Fruit fly (Drosophila melanogaster) whole organism, embryonic: ENCODE results near the gene Ndfip.

Experiments
- ATbp ChIP-seq: fragments of 200-800 bp; sonication (Bioruptor generic); optimal IDR thresholded peaks from 2 replicates; lab custom pipeline; 2017; ENCODE audit warnings: missing biosample characterization, mild to moderate bottlenecking, missing genetic modification characterization, missing genetic modification reagents
- Ada2b ChIP-seq: fragments of 200-800 bp; sonication (Bioruptor generic); IDR thresholded peaks from 2 replicates; pipeline ENCODE4 v1.3.6; 2022; ENCODE audit warnings: missing biosample characterization, missing genetic modification characterization
- CG10321 ChIP-seq: fragments of 200-800 bp; sonication (Bioruptor generic); IDR thresholded peaks from 2 replicates; pipeline ENCODE4 v1.3.6; 2022; ENCODE audit warnings: missing biosample characterization, missing genetic modification characterization
- CG10543 ChIP-seq: fragments of 200-800 bp; sonication (Bioruptor generic); optimal IDR thresholded peaks from 3 replicates; lab custom pipeline; 2017; ENCODE audit warnings: missing biosample characterization, mild to moderate bottlenecking, missing genetic modification characterization, moderate library complexity
- CG12071 ChIP-seq: fragments of 200-800 bp; sonication (Bioruptor generic); optimal IDR thresholded peaks from 3 replicates; lab custom pipeline; 2018; ENCODE audit warnings: missing biosample characterization, mild to moderate bottlenecking, missing genetic modification characterization
- CG14965 ChIP-seq: fragments of 200-800 bp; sonication (Bioruptor generic); optimal IDR thresholded peaks from 2 replicates; lab custom pipeline; 2016; ENCODE audit warnings: missing biosample characterization, missing genetic modification characterization, borderline replicate concordance
- CG15601 ChIP-seq: fragments of 200-800 bp; sonication (Bioruptor generic); optimal IDR thresholded peaks from 3 replicates; lab custom pipeline; 2019; ENCODE audit warnings: missing biosample characterization, mild to moderate bottlenecking, missing genetic modification characterization, moderate library complexity
- CG17829 ChIP-seq: fragments of 200-800 bp; optimal IDR thresholded peaks from 2 replicates; lab custom pipeline; 2019; ENCODE audit warnings: missing biosample characterization, mild to moderate bottlenecking, missing genetic modification characterization, moderate library complexity
- CG32772 ChIP-seq: fragments of 200-800 bp; sonication (Bioruptor generic); IDR thresholded peaks from 2 replicates; pipeline ENCODE4 v1.3.6; 2022; ENCODE audit warnings: missing biosample characterization, missing genetic modification characterization
- CG42726 ChIP-seq: fragments of 200-800 bp; sonication (Bioruptor generic); IDR thresholded peaks from 2 replicates; pipeline ENCODE4 v1.3.6; 2022; ENCODE audit warnings: missing biosample characterization, missing genetic modification characterization; ENCODE audit not compliant: partially characterized antibody
- CG4707 ChIP-seq: fragments of 200-800 bp; sonication (Bioruptor generic); optimal IDR thresholded peaks from 2 replicates; lab custom pipeline; 2018; ENCODE audit warnings: missing biosample characterization, mild to moderate bottlenecking, missing genetic modification characterization, moderate library complexity
- CG8290 ChIP-seq, 3 experiments: fragments of 200-800 bp; sonication (Bioruptor generic); optimal IDR thresholded peaks; 2 replicates each; lab custom pipeline; 2016 to 2019; ENCODE audit warnings: missing biosample characterization in 3 of 3, missing genetic modification characterization in 3 of 3, mild to moderate bottlenecking in 2 of 3, moderate library complexity in 1 of 3
- CG8388 ChIP-seq: fragments of 200-800 bp; sonication (Bioruptor generic); optimal IDR thresholded peaks from 2 replicates; lab custom pipeline; 2019; ENCODE audit warnings: missing biosample characterization, mild to moderate bottlenecking, missing genetic modification characterization, moderate library complexity
- CG9876 ChIP-seq: fragments of 200-800 bp; sonication (Bioruptor generic); optimal IDR thresholded peaks from 2 replicates; lab custom pipeline; 2016; ENCODE audit warnings: missing biosample characterization, missing genetic modification characterization
- Deaf1 ChIP-seq: fragments of 200-800 bp; optimal IDR thresholded peaks from 3 replicates; lab custom pipeline; 2019; ENCODE audit warnings: missing biosample characterization, mild to moderate bottlenecking, missing genetic modification characterization, moderate library complexity
- Dp ChIP-seq: fragments of 200-800 bp; sonication (Bioruptor generic); optimal IDR thresholded peaks from 2 replicates; lab custom pipeline; 2018; ENCODE audit warnings: missing biosample characterization, mild to moderate bottlenecking, missing genetic modification characterization, moderate library complexity
- Ets97D ChIP-seq: fragments of 200-800 bp; sonication (Bioruptor generic); optimal IDR thresholded peaks from 3 replicates; lab custom pipeline; 2016; ENCODE audit warnings: missing biosample characterization, missing genetic modification characterization
- H15 ChIP-seq: fragments of 200-800 bp; sonication (Bioruptor generic); IDR thresholded peaks from 3 replicates; pipeline ENCODE4 v1.3.6; 2022; ENCODE audit warnings: missing biosample characterization, missing genetic modification characterization
- HLH54F ChIP-seq: fragments of 200-800 bp; sonication (Bioruptor generic); optimal IDR thresholded peaks from 3 replicates; lab custom pipeline; 2016; ENCODE audit warnings: missing biosample characterization, missing genetic modification characterization
- Hr51 ChIP-seq, 2 experiments: fragments of 200-800 bp; sonication (Bioruptor generic); optimal IDR thresholded peaks; 2 replicates in 1 of 2; 3 replicates in 1 of 2; lab custom pipeline; 2016 to 2018; ENCODE audit warnings: missing biosample characterization in 2 of 2, missing genetic modification characterization in 2 of 2, mild to moderate bottlenecking in 1 of 2, moderate library complexity in 1 of 2
- Hr78 ChIP-seq, 2 experiments: fragments of 200-800 bp in 1 of 2; fragments of >200 bp in 1 of 2; sonication (Bioruptor generic) in 1 of 2; optimal IDR thresholded peaks; 2 replicates each; lab custom pipeline; 2017 to 2019; ENCODE audit warnings: missing biosample characterization in 2 of 2, missing genetic modification characterization in 2 of 2, mild to moderate bottlenecking in 1 of 2, moderate library complexity in 1 of 2
- Lim3 ChIP-seq: fragments of 200-800 bp; sonication (Bioruptor generic); IDR thresholded peaks from 2 replicates; pipeline ENCODE4 v1.3.6; 2022; ENCODE audit warnings: missing biosample characterization, missing genetic modification characterization
- Lpt ChIP-seq: fragments of >200 bp; optimal IDR thresholded peaks from 2 replicates; lab custom pipeline; 2018; ENCODE audit warnings: missing biosample characterization, missing genetic modification characterization
- Med ChIP-seq: fragments of 200-800 bp; sonication (Bioruptor generic); peaks from one replicate; lab custom pipeline; 2016; ENCODE audit warnings: missing biosample characterization, missing genetic modification characterization, mild to moderate bottlenecking, inconsistent platforms, moderate library complexity
- NfI ChIP-seq: fragments of 200-800 bp; sonication (Bioruptor generic); optimal IDR thresholded peaks from 3 replicates; lab custom pipeline; 2018; ENCODE audit warnings: missing biosample characterization, mild to moderate bottlenecking, missing genetic modification characterization, moderate library complexity
- Rx ChIP-seq: fragments of 200-800 bp; sonication (Bioruptor generic); IDR thresholded peaks from 2 replicates; pipeline ENCODE4 v1.3.6; 2022; ENCODE audit warnings: missing biosample characterization, missing genetic modification characterization
- Scr ChIP-seq: fragments of 200-800 bp; sonication (Bioruptor generic); IDR thresholded peaks from 2 replicates; pipeline ENCODE4 v1.3.6; 2022; ENCODE audit warnings: missing biosample characterization, missing genetic modification characterization; ENCODE audit not compliant: partially characterized antibody
- Ssrp ChIP-seq: fragments of 200-800 bp; sonication (Bioruptor generic); optimal IDR thresholded peaks from 2 replicates; lab custom pipeline; 2018; ENCODE audit warnings: missing biosample characterization, mild to moderate bottlenecking, missing genetic modification characterization, moderate library complexity
- Stat92E ChIP-seq, 3 experiments: fragments of >200 bp in 2 of 3; fragments of 200-800 bp in 1 of 3; sonication (Bioruptor generic) in 1 of 3; optimal IDR thresholded peaks; 2 replicates each; lab custom pipeline; 2017 to 2019; ENCODE audit warnings: missing biosample characterization in 3 of 3, missing genetic modification characterization in 3 of 3, mild to moderate bottlenecking in 1 of 3, moderate library complexity in 1 of 3
- bigmax ChIP-seq: fragments of 200-800 bp; sonication (Bioruptor generic); optimal IDR thresholded peaks from 2 replicates; lab custom pipeline; 2018; ENCODE audit warnings: missing biosample characterization, mild to moderate bottlenecking, missing genetic modification characterization
- dmrt11E ChIP-seq: fragments of 200-800 bp; sonication (Bioruptor generic); optimal IDR thresholded peaks from 3 replicates; lab custom pipeline; 2018; ENCODE audit warnings: missing biosample characterization, mild to moderate bottlenecking, missing genetic modification characterization, moderate library complexity
- exex ChIP-seq: fragments of 200-800 bp; sonication (Bioruptor generic); optimal IDR thresholded peaks from 4 replicates; lab custom pipeline; 2018; ENCODE audit warnings: missing biosample characterization, mild to moderate bottlenecking, missing genetic modification characterization, moderate library complexity
- gcm ChIP-seq: fragments of 200-800 bp; sonication (Bioruptor generic); optimal IDR thresholded peaks from 2 replicates; lab custom pipeline; 2019; ENCODE audit warnings: missing biosample characterization, mild to moderate bottlenecking, missing genetic modification characterization, moderate library complexity
- gem ChIP-seq: fragments of 200-800 bp; sonication (Bioruptor generic); optimal IDR thresholded peaks from 2 replicates; lab custom pipeline; 2019; ENCODE audit warnings: missing biosample characterization, mild to moderate bottlenecking, missing genetic modification characterization, moderate library complexity
- gfzf ChIP-seq: fragments of 200-800 bp; sonication (Bioruptor generic); optimal IDR thresholded peaks from 2 replicates; lab custom pipeline; 2016; ENCODE audit warnings: missing biosample characterization, mild to moderate bottlenecking, missing genetic modification characterization, moderate library complexity
- grau ChIP-seq: fragments of 200-800 bp; optimal IDR thresholded peaks from 3 replicates; lab custom pipeline; 2019; ENCODE audit warnings: missing biosample characterization, mild to moderate bottlenecking, missing genetic modification characterization, moderate library complexity
- grn ChIP-seq: fragments of 200-800 bp; sonication (Bioruptor generic); optimal IDR thresholded peaks from 3 replicates; lab custom pipeline; 2017; ENCODE audit warnings: missing biosample characterization, missing genetic modification characterization
- gsb ChIP-seq: fragments of 200-800 bp; sonication (Bioruptor generic); IDR thresholded peaks from 2 replicates; pipeline ENCODE4 v1.3.6; 2022; ENCODE audit warnings: missing biosample characterization, missing genetic modification characterization
- hkb ChIP-seq, 2 experiments: fragments of 200-800 bp in 1 of 2; fragments of >200 bp in 1 of 2; sonication (Bioruptor generic) in 1 of 2; IDR thresholded peaks in 1 of 2; optimal IDR thresholded peaks in 1 of 2; 2 replicates each; pipeline versions ENCODE4 v1.3.6 to Lab custom; 2017 to 2022; ENCODE audit warnings: missing biosample characterization in 1 of 2, missing genetic modification characterization in 1 of 2
- insv ChIP-seq, 2 experiments: fragments of 200-800 bp; sonication (Bioruptor generic); optimal IDR thresholded peaks; 3 replicates each; lab custom pipeline; 2016 to 2018; ENCODE audit warnings: missing biosample characterization in 2 of 2, missing genetic modification characterization in 2 of 2
- oc ChIP-seq: fragments of 200-800 bp; sonication (Bioruptor generic); optimal IDR thresholded peaks from 2 replicates; lab custom pipeline; 2018; ENCODE audit warnings: missing biosample characterization, mild to moderate bottlenecking, missing genetic modification characterization, moderate library complexity
- pfk ChIP-seq: fragments of 200-800 bp; sonication (Bioruptor generic); optimal IDR thresholded peaks from 2 replicates; lab custom pipeline; 2018; ENCODE audit warnings: missing biosample characterization, mild to moderate bottlenecking, missing genetic modification characterization, moderate library complexity
- row ChIP-seq: fragments of 200-800 bp; sonication (Bioruptor generic); IDR thresholded peaks from 3 replicates; pipeline ENCODE4 v1.3.6; 2022; ENCODE audit warnings: missing biosample characterization, missing genetic modification characterization
- run ChIP-seq: fragments of 200-800 bp; sonication (Bioruptor generic); optimal IDR thresholded peaks from 3 replicates; lab custom pipeline; 2018; ENCODE audit warnings: missing biosample characterization, mild to moderate bottlenecking, missing genetic modification characterization
- sd ChIP-seq: fragments of 200-800 bp; sonication (Bioruptor generic); optimal IDR thresholded peaks from 3 replicates; lab custom pipeline; 2018; ENCODE audit warnings: missing biosample characterization, mild to moderate bottlenecking, missing genetic modification characterization, moderate library complexity
- ssp ChIP-seq: fragments of 200-800 bp; sonication (Bioruptor generic); IDR thresholded peaks from 2 replicates; pipeline ENCODE4 v1.3.6; 2022; ENCODE audit warnings: missing biosample characterization, missing genetic modification characterization
- usp ChIP-seq: fragments of >200 bp; optimal IDR thresholded peaks from 2 replicates; lab custom pipeline; 2017; ENCODE audit warnings: missing biosample characterization, missing genetic modification characterization
- zf30C ChIP-seq: fragments of 200-800 bp; sonication (Bioruptor generic); optimal IDR thresholded peaks from 3 replicates; lab custom pipeline; 2018; ENCODE audit warnings: missing biosample characterization, mild to moderate bottlenecking, missing genetic modification characterization

The Ndfip gene

dm6 chr3L:17655837-17656308 is 1.8 kb upstream of the Ndfip start (continued):
- TF ChIP-seq Lim3 (GFP tag; lab: Robert Waterston, UW) (no peak), gfzf (GFP tag; lab: Kevin White, UChicago) (no peak), CG8290 (GFP tag; optimal IDR thresholded peaks at IDR 0.05; lab: Kevin White, UChicago) (no peak), CG8290 (tag; optimal IDR thresholded peaks at IDR 0.05; lab: Kevin White, UChicago) (peak in 1 of 2 experiments; percentile 82), grau (tag; lab: Kevin White, UChicago) (peak; percentile 13), Hr78 (GFP tag; optimal IDR thresholded peaks at IDR 0.05; lab: Kevin White, UChicago) (no peak), exex (tag; lab: Kevin White, UChicago) (peak; percentile 47), CG12071 (peak; percentile 78), Ssrp (tag; lab: Kevin White, UChicago) (no peak), CG17829 (tag; lab: Kevin White, UChicago) (no peak), ssp (GFP tag; lab: Robert Waterston, UW) (no peak), Rx (GFP tag; lab: Robert Waterston, UW) (no peak), CG8388 (GFP tag; lab: Kevin White, UChicago) (no peak), row (GFP tag; lab: Robert Waterston, UW) (0 out of 3 replicates have a peak, but pooled peaks have one; percentile 19), NfI (GFP tag; lab: Kevin White, UChicago) (peak; percentile 26), CG15601 (tag; lab: Kevin White, UChicago) (no peak), oc (tag; lab: Kevin White, UChicago) (no peak), bigmax (GFP tag; lab: Kevin White, UChicago) (peak; percentile 24), ATbp (GFP tag; lab: Kevin White, UChicago) (peak; percentile 32), CG32772 (no peak), HLH54F (GFP tag; lab: Kevin White, UChicago) (no peak), pfk (GFP tag; lab: Kevin White, UChicago) (peak; percentile 55), gcm (GFP tag; lab: Kevin White, UChicago) (no peak), Dp (GFP tag; lab: Kevin White, UChicago) (peak; percentile 55), Ada2b (no peak), Deaf1 (tag; lab: Kevin White, UChicago) (no peak), hkb (optimal IDR thresholded peaks at IDR 0.05; lab: Kevin White, UChicago) (no peak), hkb (GFP tag; IDR thresholded peaks at IDR 0.05; lab: Robert Waterston, UW) (peak; percentile 66; the same call in 1 of the 2 replicates), Scr (GFP tag; lab: Robert Waterston, UW) (no peak), dmrt11E (tag; lab: Kevin White, UChicago) (no peak), Hr51 (GFP tag; optimal IDR thresholded peaks at IDR 0.05; lab: Kevin White, UChicago) (peak; percentile 18 to 21), CG14965 (GFP tag; lab: Kevin White, UChicago) (no peak), Med (GFP tag; lab: Kevin White, UChicago) (peak; percentile 89), Lpt (GFP tag; lab: Kevin White, UChicago) (no peak), Ets97D (GFP tag; lab: Kevin White, UChicago) (no peak), CG42726 (GFP tag; lab: Robert Waterston, UW) (no peak), grn (GFP tag; lab: Kevin White, UChicago) (peak; percentile 52), sd (tag; lab: Kevin White, UChicago) (peak; percentile 35), gsb (GFP tag; lab: Robert Waterston, UW) (no peak), Stat92E (GFP tag; optimal IDR thresholded peaks at IDR 0.05; lab: Kevin White, UChicago) (no peak), CG9876 (no peak), zf30C (no peak), insv (GFP tag; optimal IDR thresholded peaks at IDR 0.05; lab: Kevin White, UChicago) (no peak), run (tag; lab: Kevin White, UChicago) (no peak), usp (GFP tag; lab: Kevin White, UChicago) (no peak), CG10321 (GFP tag; lab: Robert Waterston, UW) (no peak), CG4707 (GFP tag; lab: Kevin White, UChicago) (peak; percentile 17), CG10543 (peak; percentile 87), gem (tag; lab: Kevin White, UChicago) (no peak), H15 (GFP tag; lab: Robert Waterston, UW) (no peak)
